Worm (Caenorhabditis elegans): Measurements from ENCODE around the gene scl-3.

ce11 chrIV:13028746-13029673 lies 30.4 kb upstream of the scl-3 start:
- TF ChIP-seq ama-1 (optimal IDR thresholded peaks at IDR 0.05) (no peak), dve-1 (tag; optimal IDR thresholded peaks at IDR 0.05) (no peak), fkh-10 (GFP tag; optimal IDR thresholded peaks at IDR 0.05) (no peak)
